Worm (Caenorhabditis elegans): ENCODE measurements around the gene F11A5.18.

Gene F11A5.18

ce11 chrV:16213323-16213722 lies 10.6 kb downstream of the F11A5.18 start (continued):
- TF ChIP-seq nhr-237 (tag; optimal IDR thresholded peaks at IDR 0.05), result no peak
- TF ChIP-seq pax-3 (tag; optimal IDR thresholded peaks at IDR 0.05), result no peak
- TF ChIP-seq ceh-8 (GFP tag; optimal IDR thresholded peaks at IDR 0.05), result no peak
- no peak for TF ChIP-seq C34B4.2 (tag; optimal IDR thresholded peaks at IDR 0.05)
- no peak for TF ChIP-seq irx-1 (tag; optimal IDR thresholded peaks at IDR 0.05)
- no peak for TF ChIP-seq sox-4 (tag; optimal IDR thresholded peaks at IDR 0.05)
- TF ChIP-seq sptf-1 (tag; optimal IDR thresholded peaks at IDR 0.05), result no peak
- TF ChIP-seq fkh-10 (GFP tag; optimal IDR thresholded peaks at IDR 0.05), result no peak
- no peak for TF ChIP-seq fos-1 (tag; optimal IDR thresholded peaks at IDR 0.05)
- TF ChIP-seq ztf-4 (tag; optimal IDR thresholded peaks at IDR 0.05), result no peak
- no peak for TF ChIP-seq nhr-12 (tag; optimal IDR thresholded peaks at IDR 0.05)
- TF ChIP-seq ets-5 (GFP tag; IDR thresholded peaks at IDR 0.05), result no peak
- no peak for TF ChIP-seq C04F5.9 (tag; optimal IDR thresholded peaks at IDR 0.05)
- no peak for TF ChIP-seq mep-1 (tag; optimal IDR thresholded peaks at IDR 0.05)
- TF ChIP-seq hpl-2 (GFP tag; optimal IDR thresholded peaks at IDR 0.05), result no peak
- TF ChIP-seq ces-1 (GFP tag; optimal IDR thresholded peaks at IDR 0.05), result no peak
- peak; percentile 69 for TF ChIP-seq nhr-71 (tag; optimal IDR thresholded peaks at IDR 0.05)
- TF ChIP-seq mef-2 (tag; optimal IDR thresholded peaks at IDR 0.05), result no peak
- no peak for TF ChIP-seq unc-130 (tag; optimal IDR thresholded peaks at IDR 0.05)
- TF ChIP-seq unc-62 (GFP tag; optimal IDR thresholded peaks at IDR 0.05), result no peak
- TF ChIP-seq pag-3 (tag; optimal IDR thresholded peaks at IDR 0.05; ENCODE audit: borderline replicate concordance, insufficient read depth), result no peak
- no peak for TF ChIP-seq ceh-63 (GFP tag; optimal IDR thresholded peaks at IDR 0.05)
- no peak for TF ChIP-seq pqm-1 (tag; optimal IDR thresholded peaks at IDR 0.05)
- TF ChIP-seq lir-3 (tag; optimal IDR thresholded peaks at IDR 0.05; ENCODE audit: poor library complexity), result no peak
- TF ChIP-seq tlp-1 (tag; optimal IDR thresholded peaks at IDR 0.05), result no peak
- peak in 1 of 2 experiments; percentile 42 for TF ChIP-seq lin-35 (GFP tag; optimal IDR thresholded peaks at IDR 0.05)
- no peak for TF ChIP-seq unc-98 (GFP tag; IDR thresholded peaks at IDR 0.05)
- TF ChIP-seq rnt-1 (tag; optimal IDR thresholded peaks at IDR 0.05), result no peak
- no peak for TF ChIP-seq hlh-4 (tag; optimal IDR thresholded peaks at IDR 0.05)
- no peak for TF ChIP-seq efl-1 (optimal IDR thresholded peaks at IDR 0.05)
- no peak for TF ChIP-seq efl-1 (GFP tag; optimal IDR thresholded peaks at IDR 0.05 in 1 of 2)

- peak in 1 of 2 experiments; percentile 9 for TF ChIP-seq lin-35 (GFP tag; optimal IDR thresholded peaks at IDR 0.05)
- peak in 2 of 6 experiments; percentile 5 to 69 for TF ChIP-seq elt-3 (tag; optimal IDR thresholded peaks at IDR 0.05)
- peak; percentile 19; the same call in 1 of the 2 replicates for TF ChIP-seq nhr-19 (GFP tag; conservative IDR thresholded peaks at IDR 0.05)
- peak in 1 of 2 experiments; percentile 35 for TF ChIP-seq lsy-2 (tag; optimal IDR thresholded peaks at IDR 0.05)
- TF ChIP-seq dsc-1 (tag; optimal IDR thresholded peaks at IDR 0.05), result no peak
- peak; percentile 38 for TF ChIP-seq blmp-1 (tag; optimal IDR thresholded peaks at IDR 0.05)
- no peak for TF ChIP-seq nhr-12 (tag; optimal IDR thresholded peaks at IDR 0.05)
Observed at ce11 chrV:16214505-16214904, 11.8 kb downstream of the F11A5.18 start, which contains the start of gene F11A5.9. F11A5.9 (plus strand) TSS chrV:16214890.

- TF ChIP-seq efl-1 (optimal IDR thresholded peaks at IDR 0.05) (no peak), efl-1 (GFP tag; optimal IDR thresholded peaks at IDR 0.05 in 1 of 2) (peak in 1 of 2 experiments; percentile 31), Y116A8C.19 (tag; optimal IDR thresholded peaks at IDR 0.05; ENCODE audit: borderline replicate concordance) (no peak), unc-130 (tag; optimal IDR thresholded peaks at IDR 0.05) (no peak), elt-3 (tag; optimal IDR thresholded peaks at IDR 0.05) (peak in 1 of 6 experiments; percentile 26)
Observed at ce11 chrV:16218522-16218921, 15.8 kb downstream of the F11A5.18 start, which contains the start of gene F11A5.15. F11A5.15 (minus strand) TSS chrV:16218622.

All from whole organism, L1 larva.